Worm (Caenorhabditis elegans) whole organism, mixed stage, embryonic: ENCODE measurements around the gene unc-45.

Experiments
- bed-3 ChIP-seq: fragments of 200-800 bp; sonication (Bioruptor generic); optimal IDR thresholded peaks from 3 replicates; lab custom pipeline; 2018; ENCODE audit warnings: mild to moderate bottlenecking, missing genetic modification characterization, moderate library complexity, missing compliant biosample characterization
- blmp-1 ChIP-seq: fragments of 150-350 bp; optimal IDR thresholded peaks from 2 replicates; lab custom pipeline; 2014; ENCODE audit warnings: missing biosample characterization, missing genetic modification characterization
- ceh-39 ChIP-seq: fragments of 150-350 bp; optimal IDR thresholded peaks from 2 replicates; lab custom pipeline; 2014; ENCODE audit warnings: missing biosample characterization, missing genetic modification characterization
- ceh-43 ChIP-seq: fragments of 200-800 bp; sonication (Bioruptor generic); optimal IDR thresholded peaks from 2 replicates; lab custom pipeline; 2018; ENCODE audit warnings: mild to moderate bottlenecking, missing genetic modification characterization, moderate library complexity, missing compliant biosample characterization
- ceh-83 ChIP-seq: fragments of 200-800 bp; sonication (Bioruptor generic); optimal IDR thresholded peaks from 2 replicates; lab custom pipeline; 2018; ENCODE audit warnings: mild to moderate bottlenecking, missing genetic modification characterization, missing compliant biosample characterization
- ces-1 ChIP-seq: fragments of 150-350 bp; optimal IDR thresholded peaks from 2 replicates; lab custom pipeline; 2014; ENCODE audit warnings: missing biosample characterization, missing genetic modification reagents, missing genetic modification characterization
- cnd-1 ChIP-seq: fragments of 200-800 bp; sonication (Bioruptor generic); optimal IDR thresholded peaks from 2 replicates; lab custom pipeline; 2018; ENCODE audit warnings: mild to moderate bottlenecking, missing genetic modification characterization, missing compliant biosample characterization
- drap-1 ChIP-seq: fragments of 200-800 bp; sonication (Bioruptor generic); optimal IDR thresholded peaks from 3 replicates; lab custom pipeline; 2018; ENCODE audit warnings: mild to moderate bottlenecking, missing genetic modification characterization, missing compliant biosample characterization
- elt-1 ChIP-seq: sonication (generic microtip); optimal IDR thresholded peaks from 2 replicates; lab custom pipeline; 2017; ENCODE audit warnings: missing genetic modification characterization, mild to moderate bottlenecking, missing compliant biosample characterization, antibody characterized with exemption, moderate library complexity, borderline replicate concordance; ENCODE audit not compliant: insufficient read depth
- elt-3 ChIP-seq: fragments of 150-350 bp; optimal IDR thresholded peaks from 2 replicates; lab custom pipeline; 2014; ENCODE audit warnings: missing biosample characterization, missing genetic modification characterization
- flh-1 ChIP-seq: fragments of 200-800 bp; sonication (Bioruptor generic); optimal IDR thresholded peaks from 2 replicates; lab custom pipeline; 2018; ENCODE audit warnings: mild to moderate bottlenecking, missing genetic modification characterization, moderate library complexity, missing compliant biosample characterization
- ham-2 ChIP-seq: fragments of 200-800 bp; sonication (Bioruptor generic); optimal IDR thresholded peaks from 2 replicates; lab custom pipeline; 2018; ENCODE audit warnings: mild to moderate bottlenecking, missing genetic modification characterization, missing compliant biosample characterization
- hlh-1 ChIP-seq: fragments of 150-350 bp; optimal IDR thresholded peaks from 2 replicates; lab custom pipeline; 2014; ENCODE audit warnings: missing biosample characterization, missing genetic modification reagents, missing genetic modification characterization
- lin-13 ChIP-seq: fragments of 150-350 bp; optimal IDR thresholded peaks from 2 replicates; lab custom pipeline; 2014; ENCODE audit warnings: missing biosample characterization, missing genetic modification characterization
- lin-32 ChIP-seq: fragments of 200-800 bp; sonication (Bioruptor generic); optimal IDR thresholded peaks from 2 replicates; lab custom pipeline; 2018; ENCODE audit warnings: mild to moderate bottlenecking, missing genetic modification characterization, missing compliant biosample characterization
- lsy-2 ChIP-seq: fragments of 150-350 bp; optimal IDR thresholded peaks from 2 replicates; lab custom pipeline; 2014; ENCODE audit warnings: missing biosample characterization, missing genetic modification characterization
- mab-5 ChIP-seq: fragments of 150-350 bp; optimal IDR thresholded peaks from 2 replicates; lab custom pipeline; 2014; ENCODE audit warnings: missing biosample characterization, missing genetic modification characterization
- mep-1 ChIP-seq: fragments of 150-350 bp; optimal IDR thresholded peaks from 2 replicates; lab custom pipeline; 2017; ENCODE audit warnings: missing biosample characterization, missing genetic modification reagents, missing genetic modification characterization, inconsistent platforms
- mls-2 ChIP-seq: sonication (generic microtip); optimal IDR thresholded peaks from 2 replicates; lab custom pipeline; 2016; ENCODE audit warnings: mild to moderate bottlenecking, missing genetic modification characterization, moderate library complexity, missing compliant biosample characterization
- nhr-12 ChIP-seq: fragments of 150-350 bp; optimal IDR thresholded peaks from 2 replicates; lab custom pipeline; 2014; ENCODE audit warnings: missing biosample characterization, missing genetic modification characterization
- nhr-2 ChIP-seq: fragments of 150-350 bp; optimal IDR thresholded peaks from 2 replicates; lab custom pipeline; 2014; ENCODE audit warnings: missing biosample characterization, missing genetic modification characterization
- nhr-237 ChIP-seq: fragments of 150-350 bp; optimal IDR thresholded peaks from 2 replicates; lab custom pipeline; 2014; ENCODE audit warnings: missing biosample characterization, missing genetic modification characterization
- nhr-28 ChIP-seq: fragments of 150-350 bp; optimal IDR thresholded peaks from 2 replicates; lab custom pipeline; 2014; ENCODE audit warnings: missing biosample characterization, missing genetic modification characterization
- nhr-76 ChIP-seq: sonication (generic microtip); optimal IDR thresholded peaks from 2 replicates; lab custom pipeline; 2017; ENCODE audit warnings: missing biosample characterization, missing genetic modification characterization
- pha-4 ChIP-seq: fragments of 150-350 bp; optimal IDR thresholded peaks from 2 replicates; lab custom pipeline; 2018; ENCODE audit warnings: missing biosample characterization, missing genetic modification reagents, missing genetic modification characterization
- snpc-4 ChIP-seq: fragments of 150-350 bp; optimal IDR thresholded peaks from 2 replicates; lab custom pipeline; 2014; ENCODE audit warnings: missing biosample characterization, missing genetic modification characterization
- sptf-1 ChIP-seq: sonication (generic microtip); optimal IDR thresholded peaks from 2 replicates; lab custom pipeline; 2017; ENCODE audit warnings: mild to moderate bottlenecking, missing genetic modification characterization, moderate library complexity, missing compliant biosample characterization
- tbx-8 ChIP-seq: fragments of 200-800 bp; sonication (Bioruptor generic); optimal IDR thresholded peaks from 2 replicates; lab custom pipeline; 2018; ENCODE audit warnings: mild to moderate bottlenecking, missing genetic modification characterization, moderate library complexity, missing compliant biosample characterization
- unc-120 ChIP-seq: sonication (generic microtip); optimal IDR thresholded peaks from 2 replicates; lab custom pipeline; 2017; ENCODE audit warnings: missing genetic modification characterization, missing compliant biosample characterization; ENCODE audit not compliant: poor library complexity, severe bottlenecking
- unc-39 ChIP-seq: fragments of 150-350 bp; optimal IDR thresholded peaks from 2 replicates; lab custom pipeline; 2014; ENCODE audit warnings: missing biosample characterization, missing genetic modification characterization
- unc-62 ChIP-seq: fragments of 150-350 bp; optimal IDR thresholded peaks from 2 replicates; lab custom pipeline; 2014; ENCODE audit warnings: missing biosample characterization, missing genetic modification reagents, missing genetic modification characterization
- zip-8 ChIP-seq: fragments of 150-350 bp; optimal IDR thresholded peaks from 2 replicates; lab custom pipeline; 2014; ENCODE audit warnings: missing biosample characterization, missing genetic modification characterization
- ztf-11 ChIP-seq: fragments of 150-350 bp; optimal IDR thresholded peaks from 2 replicates; lab custom pipeline; 2014; ENCODE audit warnings: missing biosample characterization, missing genetic modification characterization

unc-45 gene

DNA sequence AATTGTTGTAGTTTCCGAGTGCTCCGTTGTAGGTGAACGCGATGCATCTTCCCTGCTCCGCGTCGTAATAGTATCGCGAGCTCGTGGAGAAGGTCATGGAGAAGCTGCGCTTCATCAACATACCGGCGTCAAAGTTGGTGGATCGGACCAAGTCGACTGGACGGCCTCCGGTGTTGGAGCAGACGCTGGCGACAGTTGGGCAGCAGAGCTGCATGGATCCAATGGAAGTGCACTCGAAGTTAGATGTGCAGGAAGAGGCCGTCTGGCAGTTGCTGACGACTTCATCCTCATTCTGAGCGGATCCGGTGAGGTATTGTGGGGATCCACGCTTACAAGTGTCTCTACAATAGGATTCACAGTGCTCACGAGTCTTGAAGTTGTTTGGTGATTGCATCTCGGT is 17.7 kb downstream of the unc-45 start:
- no peak for TF ChIP-seq unc-62 (GFP tag; lab: Kevin White, UChicago)
- TF ChIP-seq ceh-39: no peak
- TF ChIP-seq cnd-1 (tag; lab: Kevin White, UChicago): no peak
- TF ChIP-seq unc-120 (tag; lab: Kevin White, UChicago): no peak
- no peak for TF ChIP-seq blmp-1
- TF ChIP-seq mls-2: no peak
- no peak for TF ChIP-seq zip-8 (tag; lab: Kevin White, UChicago)
- TF ChIP-seq lsy-2 (tag; lab: Kevin White, UChicago): no peak
- TF ChIP-seq nhr-12 (tag; lab: Kevin White, UChicago): no peak
- TF ChIP-seq ces-1 (GFP tag; lab: Kevin White, UChicago): no peak
- TF ChIP-seq elt-3: no peak
- no peak for TF ChIP-seq flh-1 (GFP tag; lab: Kevin White, UChicago)
- TF ChIP-seq ceh-43 (GFP tag; lab: Kevin White, UChicago): no peak
- no peak for TF ChIP-seq snpc-4 (tag; lab: Kevin White, UChicago)
- TF ChIP-seq nhr-76 (tag; lab: Kevin White, UChicago): no peak
- TF ChIP-seq mep-1: no peak
- no peak for TF ChIP-seq bed-3 (GFP tag; lab: Kevin White, UChicago)

DNA sequence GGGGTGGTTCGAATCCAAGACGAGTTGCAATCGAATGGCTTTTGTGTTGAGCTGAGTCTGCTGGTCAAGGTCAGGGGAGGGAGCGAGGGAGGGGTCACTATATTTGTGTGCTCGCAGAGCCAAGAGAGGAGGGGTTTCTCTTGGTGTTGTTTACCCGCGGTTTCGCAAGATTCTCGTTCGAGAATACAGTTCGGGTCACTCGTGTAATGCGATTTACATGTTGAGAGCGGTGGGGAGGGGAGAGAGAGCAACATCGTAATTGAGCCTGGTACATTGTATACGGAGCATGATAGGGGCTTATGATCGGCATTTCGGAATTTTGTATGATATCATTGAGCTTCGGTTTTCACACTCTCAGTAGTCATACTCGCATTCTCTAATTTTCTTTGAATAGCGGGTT is 20.8 kb downstream of the unc-45 start, which contains the start of gene F30H5.3:
F30H5.3 (minus strand) TSS at position 101 of the 400 bp plus-strand sequence.
- no peak for TF ChIP-seq mab-5
- no peak for TF ChIP-seq unc-120 (tag; lab: Kevin White, UChicago)
- TF ChIP-seq cnd-1 (tag; lab: Kevin White, UChicago): no peak
- no peak for TF ChIP-seq elt-1
- TF ChIP-seq pha-4: peak; percentile 8
- no peak for TF ChIP-seq nhr-2 (tag; lab: Kevin White, UChicago)
- TF ChIP-seq ham-2 (GFP tag; lab: Kevin White, UChicago): no peak

DNA sequence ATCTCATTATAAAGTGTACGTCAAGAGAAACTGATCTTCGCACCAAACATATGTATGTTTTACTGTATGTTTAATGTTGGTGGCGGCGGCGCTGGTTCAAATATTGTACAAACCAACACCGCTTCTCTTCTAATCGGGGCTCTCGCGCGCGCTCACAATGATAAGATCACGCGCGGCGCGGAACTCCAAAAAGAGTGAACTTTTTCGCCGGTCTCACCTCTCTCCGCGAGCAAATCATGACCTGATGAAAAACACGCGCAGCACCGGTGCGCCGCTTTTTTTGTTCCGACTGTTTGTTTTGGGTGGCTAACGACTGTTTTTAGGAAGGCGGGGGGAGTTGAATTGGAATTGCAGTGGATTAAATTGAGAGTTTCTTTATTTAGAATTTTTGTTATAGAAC is 22.0 kb downstream of the unc-45 start:
- TF ChIP-seq ceh-83 (GFP tag; lab: Kevin White, UChicago): no peak
- no peak for TF ChIP-seq snpc-4 (tag; lab: Kevin White, UChicago)
- no peak for TF ChIP-seq lsy-2 (tag; lab: Kevin White, UChicago)
- no peak for TF ChIP-seq elt-1
- no peak for TF ChIP-seq elt-3

DNA sequence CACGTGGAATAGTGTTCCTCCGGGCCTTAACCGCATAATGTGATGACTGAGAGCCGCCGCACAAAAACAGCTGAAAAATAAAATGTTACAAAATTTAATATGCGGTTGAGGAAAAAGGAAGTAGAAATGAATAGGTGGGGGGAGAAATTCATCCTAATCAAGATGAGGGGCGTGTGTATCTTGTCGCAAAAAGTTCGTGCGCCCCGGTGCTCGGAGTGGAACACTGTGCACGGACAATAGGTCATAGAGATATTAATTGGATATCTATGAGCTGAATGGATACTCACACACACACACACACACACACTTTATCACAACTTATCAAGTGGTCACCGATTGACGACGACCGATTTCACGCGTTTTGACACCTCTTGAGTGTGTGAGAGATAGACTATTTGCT is 32.6 kb downstream of the unc-45 start, which contains the start of gene T22F7.3:
T22F7.3 (minus strand) TSS at position 101 of the 400 bp plus-strand sequence.
- TF ChIP-seq mls-2: no peak
- no peak for TF ChIP-seq snpc-4 (tag; lab: Kevin White, UChicago)
- TF ChIP-seq elt-3: no peak
- TF ChIP-seq, all 35 proteins: peak for 0

DNA sequence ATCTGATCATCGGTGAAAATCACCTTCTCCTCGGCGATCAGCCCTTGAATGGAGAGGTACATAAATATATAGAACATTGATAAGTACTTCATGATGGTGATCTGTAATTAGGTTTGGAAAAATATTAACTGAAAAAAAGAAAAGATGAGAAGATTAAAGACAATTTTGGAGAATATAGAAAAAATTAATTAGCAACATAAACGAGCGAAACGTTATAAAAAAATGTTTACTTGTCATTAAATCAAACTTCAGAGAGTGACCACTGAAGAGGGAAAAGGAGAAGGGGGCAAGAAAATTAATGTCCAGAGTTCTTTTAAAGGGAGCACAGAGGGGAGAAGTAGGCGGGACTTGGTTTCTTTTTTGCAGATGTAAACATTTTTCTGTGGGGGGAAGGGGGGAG is 35.5 kb downstream of the unc-45 start, which contains the start of gene T22F7.4:
T22F7.4 (minus strand) TSS at position 101 of the 400 bp plus-strand sequence.
- TF ChIP-seq ceh-43 (GFP tag; lab: Kevin White, UChicago) (no peak), mls-2 (no peak), tbx-8 (GFP tag; lab: Kevin White, UChicago) (no peak), unc-39 (no peak), nhr-12 (tag; lab: Kevin White, UChicago) (no peak), pha-4 (no peak), nhr-28 (no peak), ceh-83 (GFP tag; lab: Kevin White, UChicago) (no peak), bed-3 (GFP tag; lab: Kevin White, UChicago) (no peak), unc-62 (GFP tag; lab: Kevin White, UChicago) (no peak)

DNA sequence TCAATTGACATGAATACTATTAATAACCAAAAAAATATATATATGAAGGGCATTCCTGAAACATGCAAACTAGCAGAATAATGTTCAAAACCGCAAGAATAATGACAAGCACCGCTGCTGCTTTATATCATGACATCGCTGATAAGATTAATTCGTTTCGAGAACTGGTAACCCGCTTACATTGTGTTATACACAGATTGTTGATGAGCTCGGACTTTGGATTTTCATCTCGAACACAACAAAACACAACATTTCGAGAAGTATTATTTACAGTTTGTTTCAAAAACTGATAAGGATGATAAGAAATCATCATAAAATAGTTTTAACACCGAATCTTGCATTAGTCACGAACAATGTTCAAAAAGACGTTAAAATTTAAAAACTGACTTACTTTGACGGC is 39.6 kb downstream of the unc-45 start:
- TF ChIP-seq cnd-1 (tag; lab: Kevin White, UChicago): no peak
- TF ChIP-seq nhr-2 (tag; lab: Kevin White, UChicago): no peak
- TF ChIP-seq ceh-43 (GFP tag; lab: Kevin White, UChicago): no peak
- TF ChIP-seq, all 35 proteins: peak for 0

DNA sequence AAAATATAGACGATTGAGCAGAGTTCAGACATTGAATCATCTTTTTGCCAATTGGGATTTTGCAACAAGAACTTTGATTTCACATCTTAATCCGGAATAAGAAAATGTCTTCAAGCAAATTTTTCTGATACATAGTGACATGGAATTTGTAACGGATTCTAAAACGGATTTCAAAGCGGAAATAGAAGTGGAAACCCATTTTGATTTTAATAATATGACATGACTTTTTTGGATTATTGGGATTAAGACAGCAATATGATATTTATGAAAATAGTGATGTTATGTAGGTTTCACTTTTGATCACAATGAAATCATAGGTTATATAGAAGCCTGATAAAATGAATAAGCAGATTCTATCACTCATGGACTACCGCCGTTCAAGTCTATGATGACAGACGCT is 40.8 kb downstream of the unc-45 start:
- TF ChIP-seq ztf-11 (no peak), ceh-83 (GFP tag; lab: Kevin White, UChicago) (no peak), sptf-1 (tag; lab: Kevin White, UChicago) (no peak), nhr-2 (tag; lab: Kevin White, UChicago) (no peak), unc-120 (tag; lab: Kevin White, UChicago) (no peak), blmp-1 (no peak), nhr-237 (no peak), lin-13 (tag; lab: Kevin White, UChicago) (no peak), pha-4 (no peak), hlh-1 (tag; lab: Kevin White, UChicago) (no peak), ham-2 (GFP tag; lab: Kevin White, UChicago) (no peak), ceh-39 (no peak), mab-5 (no peak), drap-1 (GFP tag; lab: Kevin White, UChicago) (no peak), nhr-12 (tag; lab: Kevin White, UChicago) (no peak), bed-3 (GFP tag; lab: Kevin White, UChicago) (no peak), lin-32 (GFP tag; lab: Kevin White, UChicago) (no peak), flh-1 (GFP tag; lab: Kevin White, UChicago) (no peak)
